Fruit fly (Drosophila melanogaster) whole organism, embryonic: Measurements from ENCODE around the gene CG10140.

Source experiments
- CG10979 ChIP-seq: fragments of 200-800 bp; sonication (Bioruptor generic); optimal IDR thresholded peaks from 2 replicates; lab custom pipeline; 2018; ENCODE audit warnings: missing biosample characterization, mild to moderate bottlenecking, missing genetic modification characterization, moderate library complexity
- CG11504 ChIP-seq: fragments of 200-800 bp; sonication (Bioruptor generic); optimal IDR thresholded peaks from 3 replicates; lab custom pipeline; 2019; ENCODE audit warnings: missing biosample characterization, mild to moderate bottlenecking, missing genetic modification characterization, moderate library complexity
- CG12391 ChIP-seq: fragments of 200-800 bp; sonication (Bioruptor generic); optimal IDR thresholded peaks from 3 replicates; lab custom pipeline; 2018; ENCODE audit warnings: missing biosample characterization, mild to moderate bottlenecking, missing genetic modification characterization, moderate library complexity
- CG1602 ChIP-seq: fragments of 200-800 bp; sonication (Bioruptor generic); optimal IDR thresholded peaks from 3 replicates; lab custom pipeline; 2016; ENCODE audit warnings: missing biosample characterization, missing genetic modification characterization
- CG1603 ChIP-seq: fragments of 200-800 bp; sonication (Bioruptor generic); optimal IDR thresholded peaks from 2 replicates; lab custom pipeline; 2019; ENCODE audit warnings: missing biosample characterization, mild to moderate bottlenecking, missing genetic modification characterization, moderate library complexity
- CG17186 ChIP-seq: fragments of 200-800 bp; sonication (Bioruptor generic); optimal IDR thresholded peaks from 3 replicates; lab custom pipeline; 2017; ENCODE audit warnings: missing biosample characterization, missing genetic modification reagents, missing genetic modification characterization
- CG17361 ChIP-seq: fragments of 200-800 bp; sonication (Bioruptor generic); IDR thresholded peaks from 3 replicates; pipeline ENCODE4 v1.3.6; 2022; ENCODE audit warnings: missing biosample characterization, missing genetic modification characterization
- CG17612 ChIP-seq: fragments of 200-800 bp; sonication (Bioruptor generic); IDR thresholded peaks from 2 replicates; pipeline ENCODE4 v1.3.6; 2022; ENCODE audit warnings: missing biosample characterization, missing genetic modification characterization
- CG18262 ChIP-seq: fragments of 200-800 bp; optimal IDR thresholded peaks from 3 replicates; lab custom pipeline; 2019; ENCODE audit warnings: missing biosample characterization, mild to moderate bottlenecking, missing genetic modification characterization, moderate library complexity
- CG18476 ChIP-seq: fragments of 200-800 bp; sonication (Bioruptor generic); optimal IDR thresholded peaks from 2 replicates; lab custom pipeline; 2016; ENCODE audit warnings: missing biosample characterization, mild to moderate bottlenecking, missing genetic modification characterization
- CG30020 ChIP-seq: fragments of 200-800 bp; optimal IDR thresholded peaks from 2 replicates; lab custom pipeline; 2019; ENCODE audit warnings: missing biosample characterization, mild to moderate bottlenecking, missing genetic modification characterization, moderate library complexity
- CG4404 ChIP-seq: fragments of 200-800 bp; sonication (Bioruptor generic); IDR thresholded peaks from 2 replicates; pipeline ENCODE4 v1.3.6; 2022; ENCODE audit warnings: missing biosample characterization, missing genetic modification characterization
- CG4820 ChIP-seq: fragments of 200-800 bp; sonication (Bioruptor generic); optimal IDR thresholded peaks from 3 replicates; lab custom pipeline; 2016; ENCODE audit warnings: missing biosample characterization, missing genetic modification characterization
- CG6254 ChIP-seq: fragments of 200-800 bp; sonication (Bioruptor generic); optimal IDR thresholded peaks from 3 replicates; lab custom pipeline; 2017; ENCODE audit warnings: mild to moderate bottlenecking, missing biosample characterization, missing genetic modification reagents, missing genetic modification characterization
- CG7839 ChIP-seq: fragments of 200-800 bp; sonication (Bioruptor generic); optimal IDR thresholded peaks from 3 replicates; lab custom pipeline; 2018; ENCODE audit warnings: missing biosample characterization, mild to moderate bottlenecking, missing genetic modification characterization, moderate library complexity
- CG7963 ChIP-seq: fragments of 200-800 bp; sonication (Bioruptor generic); IDR thresholded peaks from 3 replicates; pipeline ENCODE4 v1.3.6; 2022; ENCODE audit warnings: missing biosample characterization, missing genetic modification characterization; ENCODE audit not compliant: partially characterized antibody
- CG8478 ChIP-seq: fragments of >200 bp; optimal IDR thresholded peaks from 2 replicates; lab custom pipeline; 2018
- CG8924 ChIP-seq: fragments of 200-800 bp; optimal IDR thresholded peaks from 3 replicates; lab custom pipeline; 2019; ENCODE audit warnings: missing biosample characterization, mild to moderate bottlenecking, missing genetic modification characterization, moderate library complexity
- D19A ChIP-seq: fragments of 200-800 bp; optimal IDR thresholded peaks from 3 replicates; lab custom pipeline; 2019; ENCODE audit warnings: missing biosample characterization, mild to moderate bottlenecking, missing genetic modification characterization, moderate library complexity
- HLHmδ ChIP-seq: fragments of 200-800 bp; sonication (Bioruptor generic); optimal IDR thresholded peaks from 2 replicates; lab custom pipeline; 2018; ENCODE audit warnings: missing biosample characterization, mild to moderate bottlenecking, missing genetic modification characterization, moderate library complexity
- Med ChIP-seq: fragments of 200-800 bp; sonication (Bioruptor generic); peaks from one replicate; lab custom pipeline; 2016; ENCODE audit warnings: missing biosample characterization, missing genetic modification characterization, mild to moderate bottlenecking, inconsistent platforms, moderate library complexity
- Neu2 ChIP-seq: fragments of 200-800 bp; sonication (Bioruptor generic); optimal IDR thresholded peaks from 3 replicates; lab custom pipeline; 2016; ENCODE audit warnings: missing biosample characterization, missing genetic modification characterization, borderline replicate concordance
- Side ChIP-seq: fragments of 200-800 bp; sonication (Bioruptor generic); optimal IDR thresholded peaks from 2 replicates; lab custom pipeline; 2016; ENCODE audit warnings: missing biosample characterization, missing genetic modification characterization
- Ssrp ChIP-seq: fragments of 200-800 bp; sonication (Bioruptor generic); optimal IDR thresholded peaks from 2 replicates; lab custom pipeline; 2018; ENCODE audit warnings: missing biosample characterization, mild to moderate bottlenecking, missing genetic modification characterization, moderate library complexity
- cato ChIP-seq: fragments of 200-800 bp; sonication (Bioruptor generic); optimal IDR thresholded peaks from 2 replicates; lab custom pipeline; 2016; ENCODE audit warnings: missing biosample characterization, missing genetic modification characterization, borderline replicate concordance
- caup ChIP-seq: fragments of 200-800 bp; sonication (Bioruptor generic); optimal IDR thresholded peaks from 3 replicates; lab custom pipeline; 2017; ENCODE audit warnings: missing biosample characterization, mild to moderate bottlenecking, missing genetic modification characterization, moderate library complexity; ENCODE audit not compliant: severe bottlenecking
- chm ChIP-seq: fragments of 200-800 bp; sonication (Bioruptor generic); IDR thresholded peaks from 2 replicates; pipeline ENCODE4 v1.3.6; 2022; ENCODE audit warnings: missing biosample characterization, missing genetic modification characterization
- chn ChIP-seq: fragments of 200-800 bp; sonication (Bioruptor generic); optimal IDR thresholded peaks from 2 replicates; lab custom pipeline; 2016; ENCODE audit warnings: missing biosample characterization, missing genetic modification characterization
- dmrt11E ChIP-seq: fragments of 200-800 bp; sonication (Bioruptor generic); optimal IDR thresholded peaks from 3 replicates; lab custom pipeline; 2018; ENCODE audit warnings: missing biosample characterization, mild to moderate bottlenecking, missing genetic modification characterization, moderate library complexity
- en ChIP-seq: fragments of 200-800 bp; sonication (Bioruptor generic); optimal IDR thresholded peaks from 2 replicates; lab custom pipeline; 2016; ENCODE audit warnings: missing biosample characterization, missing genetic modification characterization
- fd96Cb ChIP-seq: fragments of 200-800 bp; sonication (Bioruptor generic); optimal IDR thresholded peaks from 2 replicates; lab custom pipeline; 2018; ENCODE audit warnings: missing biosample characterization, mild to moderate bottlenecking, missing genetic modification characterization, moderate library complexity
- grn ChIP-seq: fragments of 200-800 bp; sonication (Bioruptor generic); optimal IDR thresholded peaks from 3 replicates; lab custom pipeline; 2017; ENCODE audit warnings: missing biosample characterization, missing genetic modification characterization
- gsb-n ChIP-seq: fragments of 200-800 bp; sonication (Bioruptor generic); optimal IDR thresholded peaks from 3 replicates; lab custom pipeline; 2018; ENCODE audit warnings: missing biosample characterization, mild to moderate bottlenecking, missing genetic modification characterization
- hkb ChIP-seq, 2 experiments: fragments of 200-800 bp in 1 of 2; fragments of >200 bp in 1 of 2; sonication (Bioruptor generic) in 1 of 2; IDR thresholded peaks in 1 of 2; optimal IDR thresholded peaks in 1 of 2; 2 replicates each; pipeline versions ENCODE4 v1.3.6 to Lab custom; 2017 to 2022; ENCODE audit warnings: missing biosample characterization in 1 of 2, missing genetic modification characterization in 1 of 2
- jing ChIP-seq: fragments of 200-800 bp; sonication (Bioruptor generic); optimal IDR thresholded peaks from 2 replicates; lab custom pipeline; 2018; ENCODE audit warnings: missing biosample characterization, mild to moderate bottlenecking, missing genetic modification characterization
- lilli ChIP-seq: fragments of 200-800 bp; sonication (Bioruptor generic); optimal IDR thresholded peaks from 3 replicates; lab custom pipeline; 2016; ENCODE audit warnings: missing biosample characterization, missing genetic modification characterization
- lola ChIP-seq, 3 experiments: fragments of >200 bp in 2 of 3; fragments of 200-800 bp in 1 of 3; sonication (Bioruptor generic) in 1 of 3; optimal IDR thresholded peaks; 2 replicates each; lab custom pipeline; 2017 to 2019; ENCODE audit warnings: missing biosample characterization in 3 of 3, missing genetic modification characterization in 3 of 3, mild to moderate bottlenecking in 1 of 3, moderate library complexity in 1 of 3
- pan ChIP-seq, 4 experiments: fragments of >200 bp in 3 of 4; fragments of 200-800 bp in 1 of 4; sonication (Bioruptor generic) in 1 of 4; optimal IDR thresholded peaks in 3 of 4; IDR thresholded peaks in 1 of 4; 2 replicates each; pipeline versions ENCODE4 v1.3.6 to Lab custom; 2017 to 2022; ENCODE audit warnings: missing biosample characterization in 2 of 4, missing genetic modification characterization in 2 of 4, mixed read lengths in 1 of 4
- prd ChIP-seq, 3 experiments: fragments of >200 bp in 2 of 3; fragments of 200-800 bp in 1 of 3; sonication (Bioruptor generic) in 1 of 3; optimal IDR thresholded peaks in 2 of 3; IDR thresholded peaks in 1 of 3; 2 replicates in 2 of 3; 3 replicates in 1 of 3; pipeline versions ENCODE4 v1.3.6 to Lab custom; 2017 to 2022; ENCODE audit warnings: missing biosample characterization in 1 of 3, missing genetic modification characterization in 1 of 3
- ranshi ChIP-seq: fragments of 200-800 bp; sonication (Bioruptor generic); IDR thresholded peaks from 2 replicates; pipeline ENCODE4 v1.3.6; 2022; ENCODE audit warnings: missing biosample characterization, missing genetic modification characterization
- rib ChIP-seq: fragments of 200-800 bp; sonication (Bioruptor generic); IDR thresholded peaks from 2 replicates; pipeline ENCODE4 v1.3.6; 2022; ENCODE audit warnings: missing biosample characterization, missing genetic modification characterization
- sc ChIP-seq, 3 experiments: fragments of >200 bp in 2 of 3; fragments of 200-800 bp in 1 of 3; sonication (Bioruptor generic) in 1 of 3; optimal IDR thresholded peaks; 2 replicates in 2 of 3; 3 replicates in 1 of 3; lab custom pipeline; 2017; ENCODE audit warnings: mild to moderate bottlenecking in 1 of 3, missing biosample characterization in 1 of 3, missing genetic modification characterization in 1 of 3, missing genetic modification reagents in 1 of 3
- sr ChIP-seq: fragments of 200-800 bp; sonication (Bioruptor generic); IDR thresholded peaks from 3 replicates; pipeline ENCODE4 v1.3.6; 2022; ENCODE audit warnings: missing biosample characterization, missing genetic modification characterization
- tio ChIP-seq: fragments of 200-800 bp; sonication (Bioruptor generic); optimal IDR thresholded peaks from 2 replicates; lab custom pipeline; 2017; ENCODE audit warnings: missing biosample characterization, missing genetic modification characterization, inconsistent platforms
- trem ChIP-seq: fragments of 200-800 bp; optimal IDR thresholded peaks from 3 replicates; lab custom pipeline; 2019; ENCODE audit warnings: missing biosample characterization, mild to moderate bottlenecking, missing genetic modification characterization, moderate library complexity
- wdn ChIP-seq: fragments of 200-800 bp; sonication (Bioruptor generic); IDR thresholded peaks from 2 replicates; pipeline ENCODE4 v1.3.6; 2022; ENCODE audit warnings: missing biosample characterization, missing genetic modification characterization

CG10140 gene

dm6 chr3L:13403141-13403867, 37.0 kb downstream of the CG10140 start (continued):
- TF ChIP-seq CG7963 (GFP tag; lab: Robert Waterston, UW) = no peak
- peak; percentile 60 for TF ChIP-seq fd96Cb (tag; lab: Kevin White, UChicago)
- no peak for TF ChIP-seq grn
- TF ChIP-seq CG7839 (tag; lab: Kevin White, UChicago) = peak; percentile 29
- TF ChIP-seq CG4820 (GFP tag; lab: Kevin White, UChicago) = peak; percentile 32
- TF ChIP-seq trem = peak; percentile 6
- peak; percentile 32; the same call in 1 of the 2 replicates for TF ChIP-seq rib (GFP tag; lab: Robert Waterston, UW)
- peak; percentile 2 for TF ChIP-seq chn (GFP tag; lab: Kevin White, UChicago)
- peak; percentile 22 for TF ChIP-seq tio
- TF ChIP-seq sr (GFP tag; lab: Robert Waterston, UW) = peak; percentile 90
- peak; percentile 19 for TF ChIP-seq Ssrp (tag; lab: Kevin White, UChicago)
- TF ChIP-seq CG10979 (tag; lab: Kevin White, UChicago) = peak; percentile 62
- no peak for TF ChIP-seq wdn (GFP tag; lab: Robert Waterston, UW)
- peak; percentile 6 for TF ChIP-seq gsb-n
- TF ChIP-seq CG8924 (tag; lab: Kevin White, UChicago) = peak; percentile 34
- no peak for TF ChIP-seq CG1602
- peak; percentile 17 for TF ChIP-seq CG12391 (tag; lab: Kevin White, UChicago)
- no peak for TF ChIP-seq CG1603
- no peak for TF ChIP-seq CG8478 (lab: Kevin White, UChicago)
- no peak for TF ChIP-seq CG30020 (tag; lab: Kevin White, UChicago)
- TF ChIP-seq en (GFP tag; lab: Kevin White, UChicago) = no peak
- peak; percentile 10 for TF ChIP-seq jing (GFP tag; lab: Kevin White, UChicago)
- TF ChIP-seq hkb (optimal IDR thresholded peaks at IDR 0.05; lab: Kevin White, UChicago) = no peak
- TF ChIP-seq hkb (GFP tag; IDR thresholded peaks at IDR 0.05; lab: Robert Waterston, UW) = no peak
- TF ChIP-seq pan (optimal IDR thresholded peaks at IDR 0.05; lab: Kevin White, UChicago) = no peak
- peak in 1 of 2 experiments; percentile 16 for TF ChIP-seq pan (GFP tag; optimal IDR thresholded peaks at IDR 0.05 in 1 of 2, IDR thresholded peaks at IDR 0.05 in 1 of 2)
- no peak for TF ChIP-seq lilli (GFP tag; lab: Kevin White, UChicago)
- TF ChIP-seq HLHmδ = peak; percentile 20
- TF ChIP-seq Side = no peak
- no peak for TF ChIP-seq CG17186 (GFP tag; lab: Kevin White, UChicago)
- no peak for TF ChIP-seq prd (optimal IDR thresholded peaks at IDR 0.05; lab: Kevin White, UChicago)
- peak; percentile 13; the same call in 1 of the 3 replicates for TF ChIP-seq prd (GFP tag; IDR thresholded peaks at IDR 0.05; lab: Robert Waterston, UW)
- no peak for TF ChIP-seq chm (GFP tag; lab: Robert Waterston, UW)
- TF ChIP-seq CG11504 (tag; lab: Kevin White, UChicago) = peak; percentile 63
- TF ChIP-seq CG17612 = no peak
- peak; percentile 59 for TF ChIP-seq CG6254 (GFP tag; lab: Kevin White, UChicago)
- TF ChIP-seq Neu2 = no peak
- TF ChIP-seq Med (GFP tag; lab: Kevin White, UChicago) = peak; percentile 40
- peak; percentile 46 for TF ChIP-seq CG4404 (GFP tag; lab: Robert Waterston, UW)
- peak in 1 of 3 experiments; percentile 77 for TF ChIP-seq lola (GFP tag; optimal IDR thresholded peaks at IDR 0.05; lab: Kevin White, UChicago)
- no peak for TF ChIP-seq cato
- no peak for TF ChIP-seq CG18476
- TF ChIP-seq sc (optimal IDR thresholded peaks at IDR 0.05; lab: Kevin White, UChicago) = no peak
- TF ChIP-seq sc (GFP tag; optimal IDR thresholded peaks at IDR 0.05; lab: Kevin White, UChicago) = peak; percentile 30
- TF ChIP-seq dmrt11E = peak; percentile 70
- no peak for TF ChIP-seq ranshi (GFP tag; lab: Robert Waterston, UW)
- peak; percentile 46 for TF ChIP-seq D19A (tag; lab: Kevin White, UChicago)
- TF ChIP-seq CG17361 (GFP tag; lab: Robert Waterston, UW) = peak; percentile 85
- TF ChIP-seq caup = no peak
- TF ChIP-seq CG18262 (tag; lab: Kevin White, UChicago) = peak; percentile 84
